Worm (Caenorhabditis elegans) whole organism, L2 larva: Measurements from ENCODE around the gene R12B2.2.

Experiments
- C34F6.9 ChIP-seq: fragments of 150-350 bp; optimal IDR thresholded peaks from 2 replicates; lab custom pipeline; 2014; ENCODE audit warnings: missing biosample characterization, missing genetic modification characterization
- F13H6.1 ChIP-seq: sonication (generic microtip); optimal IDR thresholded peaks from 2 replicates; lab custom pipeline; 2016; ENCODE audit warnings: missing genetic modification characterization, missing compliant biosample characterization
- R02D3.7 ChIP-seq: fragments of 150-350 bp; optimal IDR thresholded peaks from 2 replicates; lab custom pipeline; 2014; ENCODE audit warnings: missing biosample characterization, missing genetic modification characterization
- Y55F3AM.14 ChIP-seq: fragments of 200-800 bp; sonication (Bioruptor generic); optimal IDR thresholded peaks from 2 replicates; lab custom pipeline; 2018; ENCODE audit warnings: mild to moderate bottlenecking, missing genetic modification characterization, missing compliant biosample characterization
- ZK546.5 ChIP-seq: sonication (generic microtip); optimal IDR thresholded peaks from 2 replicates; lab custom pipeline; 2017; ENCODE audit warnings: missing biosample characterization, missing genetic modification characterization
- alr-1 ChIP-seq: fragments of 150-350 bp; optimal IDR thresholded peaks from 2 replicates; lab custom pipeline; 2014; ENCODE audit warnings: missing biosample characterization, missing genetic modification characterization
- aly-2 ChIP-seq: fragments of 150-350 bp; optimal IDR thresholded peaks from 2 replicates; lab custom pipeline; 2014; ENCODE audit warnings: missing biosample characterization, missing genetic modification characterization
- blmp-1 ChIP-seq: sonication (generic microtip); optimal IDR thresholded peaks from 2 replicates; lab custom pipeline; 2017; ENCODE audit warnings: missing genetic modification characterization, mild to moderate bottlenecking, missing compliant biosample characterization, antibody characterized with exemption, moderate library complexity; ENCODE audit not compliant: insufficient read depth
- ceh-82 ChIP-seq: fragments of 150-350 bp; optimal IDR thresholded peaks from 2 replicates; lab custom pipeline; 2014; ENCODE audit warnings: missing biosample characterization, missing genetic modification characterization
- crh-2 ChIP-seq: sonication (generic microtip); optimal IDR thresholded peaks from 2 replicates; lab custom pipeline; 2017; ENCODE audit warnings: missing biosample characterization, missing genetic modification characterization
- dmd-4 ChIP-seq: sonication (generic microtip); optimal IDR thresholded peaks from 2 replicates; lab custom pipeline; 2017; ENCODE audit warnings: missing biosample characterization, missing genetic modification characterization
- egl-27 ChIP-seq: sonication (generic microtip); optimal IDR thresholded peaks from 3 replicates; lab custom pipeline; 2017; ENCODE audit warnings: missing biosample characterization, missing genetic modification reagents, missing genetic modification characterization
- elt-1 ChIP-seq: fragments of 150-350 bp; optimal IDR thresholded peaks from 2 replicates; lab custom pipeline; 2014; ENCODE audit warnings: missing biosample characterization, missing genetic modification characterization
- lin-13 ChIP-seq: fragments of 150-350 bp; optimal IDR thresholded peaks from 2 replicates; lab custom pipeline; 2014; ENCODE audit warnings: missing biosample characterization, missing genetic modification reagents, missing genetic modification characterization
- lsy-2 ChIP-seq, 2 experiments: fragments of 150-350 bp in 1 of 2; sonication (generic microtip) in 1 of 2; optimal IDR thresholded peaks; 2 replicates each; lab custom pipeline; 2014 to 2017; ENCODE audit warnings: missing biosample characterization in 2 of 2, missing genetic modification characterization in 2 of 2
- mab-5 ChIP-seq: fragments of 150-350 bp; optimal IDR thresholded peaks from 2 replicates; lab custom pipeline; 2014; ENCODE audit warnings: missing biosample characterization, missing genetic modification characterization
- mbf-1 ChIP-seq: sonication (generic microtip); optimal IDR thresholded peaks from 2 replicates; lab custom pipeline; 2017; ENCODE audit warnings: missing biosample characterization, missing genetic modification characterization
- nhr-10 ChIP-seq: sonication (generic microtip); optimal IDR thresholded peaks from 2 replicates; lab custom pipeline; 2017; ENCODE audit warnings: missing biosample characterization, missing genetic modification characterization
- nhr-11 ChIP-seq: fragments of 150-350 bp; optimal IDR thresholded peaks from 2 replicates; lab custom pipeline; 2014; ENCODE audit warnings: missing biosample characterization, missing genetic modification characterization
- nhr-12 ChIP-seq: fragments of 150-350 bp; optimal IDR thresholded peaks from 2 replicates; lab custom pipeline; 2014; ENCODE audit warnings: missing biosample characterization, missing genetic modification characterization
- nhr-23 ChIP-seq: fragments of 150-350 bp; optimal IDR thresholded peaks from 2 replicates; lab custom pipeline; 2014; ENCODE audit warnings: missing biosample characterization, missing genetic modification reagents, missing genetic modification characterization
- nhr-77 ChIP-seq: fragments of 150-350 bp; optimal IDR thresholded peaks from 2 replicates; lab custom pipeline; 2014; ENCODE audit warnings: missing biosample characterization, missing genetic modification characterization
- peb-1 ChIP-seq: fragments of 150-350 bp; optimal IDR thresholded peaks from 2 replicates; lab custom pipeline; 2014; ENCODE audit warnings: missing biosample characterization, missing genetic modification characterization
- skn-1 ChIP-seq: sonication (generic microtip); optimal IDR thresholded peaks from 2 replicates; lab custom pipeline; 2017; ENCODE audit warnings: missing biosample characterization, missing genetic modification characterization
- sma-3 ChIP-seq: sonication (generic microtip); optimal IDR thresholded peaks from 2 replicates; lab custom pipeline; 2016; ENCODE audit warnings: missing genetic modification reagents, missing genetic modification characterization, missing compliant biosample characterization
- unc-39 ChIP-seq: fragments of 150-350 bp; optimal IDR thresholded peaks from 2 replicates; lab custom pipeline; 2014; ENCODE audit warnings: missing biosample characterization, missing genetic modification characterization
- unc-55 ChIP-seq: fragments of 150-350 bp; sonication (generic microtip); optimal IDR thresholded peaks from 3 replicates; lab custom pipeline; 2014; ENCODE audit warnings: missing biosample characterization, missing genetic modification reagents, missing genetic modification characterization
- unc-62 ChIP-seq: fragments of 150-350 bp; optimal IDR thresholded peaks from 2 replicates; lab custom pipeline; 2014; ENCODE audit warnings: missing biosample characterization, missing genetic modification reagents, missing genetic modification characterization
- zag-1 ChIP-seq: fragments of 150-350 bp; optimal IDR thresholded peaks from 2 replicates; lab custom pipeline; 2014; ENCODE audit warnings: missing biosample characterization, missing genetic modification characterization
- ztf-11 ChIP-seq: sonication (generic microtip); optimal IDR thresholded peaks from 2 replicates; lab custom pipeline; 2017; ENCODE audit warnings: missing biosample characterization, missing genetic modification characterization
- ztf-4 ChIP-seq: fragments of 150-350 bp; optimal IDR thresholded peaks from 2 replicates; lab custom pipeline; 2014; ENCODE audit warnings: missing biosample characterization, missing genetic modification characterization

Gene R12B2.2

ce11 chrIII:5824450-5824972, 17.7 kb downstream of the R12B2.2 start:
- TF ChIP-seq alr-1 (tag; lab: Kevin White, UChicago) (no peak), lsy-2 (tag; optimal IDR thresholded peaks at IDR 0.05; lab: Kevin White, UChicago) (no peak), mab-5 (tag; lab: Kevin White, UChicago) (no peak), unc-55 (peak; percentile 3), zag-1 (peak; percentile 18), crh-2 (tag; lab: Kevin White, UChicago) (peak; percentile 4), nhr-12 (tag; lab: Kevin White, UChicago) (no peak)

ce11 chrIII:5826895-5827437, 20.1 kb downstream of the R12B2.2 start:
- TF ChIP-seq aly-2 (tag; lab: Kevin White, UChicago) (no peak), nhr-11 (no peak), C34F6.9 (tag; lab: Kevin White, UChicago) (peak; percentile 15), F13H6.1 (tag; lab: Kevin White, UChicago) (peak; percentile 48), zag-1 (peak; percentile 3), unc-55 (no peak), R02D3.7 (no peak)
- TF ChIP-seq, all 48 proteins: peak for 3

ce11 chrIII:5828065-5828464, 21.2 kb downstream of the R12B2.2 start:
- no peak for TF ChIP-seq Y55F3AM.14 (GFP tag; lab: Kevin White, UChicago)
- no peak for TF ChIP-seq egl-27 (tag; lab: Kevin White, UChicago)
- TF ChIP-seq skn-1 (tag; lab: Kevin White, UChicago) = no peak
- TF ChIP-seq nhr-12 (tag; lab: Kevin White, UChicago) = no peak
- TF ChIP-seq peb-1 = no peak
- TF ChIP-seq nhr-11 = no peak
- no peak for TF ChIP-seq nhr-10 (tag; lab: Kevin White, UChicago)
- TF ChIP-seq mbf-1 (tag; lab: Kevin White, UChicago) = no peak
- no peak for TF ChIP-seq F13H6.1 (tag; lab: Kevin White, UChicago)
- no peak for TF ChIP-seq sma-3 (GFP tag; lab: Kevin White, UChicago)
- no peak for TF ChIP-seq lin-13 (GFP tag; lab: Kevin White, UChicago)

ce11 chrIII:5832442-5832841, 25.6 kb downstream of the R12B2.2 start:
- no peak for TF ChIP-seq dmd-4 (tag; lab: Kevin White, UChicago)
- no peak for TF ChIP-seq R02D3.7
- no peak for TF ChIP-seq ZK546.5 (tag; lab: Kevin White, UChicago)
- TF ChIP-seq Y55F3AM.14 (GFP tag; lab: Kevin White, UChicago) = no peak

ce11 chrIII:5833376-5833775, 26.6 kb downstream of the R12B2.2 start, which contains the start of the genes R12B2.13 and mdt-15:
Gene R12B2.13 (minus strand): TSS chrIII:5833476.
Gene mdt-15 (minus strand): TSS chrIII:5833751.
- no peak for TF ChIP-seq unc-39 (tag; lab: Kevin White, UChicago)
- no peak for TF ChIP-seq C34F6.9 (tag; lab: Kevin White, UChicago)
- TF ChIP-seq ztf-4 (tag; lab: Kevin White, UChicago) = no peak
- TF ChIP-seq ztf-11 (tag; lab: Kevin White, UChicago) = no peak
- no peak for TF ChIP-seq blmp-1
- no peak for TF ChIP-seq unc-62 (GFP tag; lab: Kevin White, UChicago)
- no peak for TF ChIP-seq sma-3 (GFP tag; lab: Kevin White, UChicago)
- TF ChIP-seq lin-13 (GFP tag; lab: Kevin White, UChicago) = no peak
- TF ChIP-seq ceh-82 (tag; lab: Kevin White, UChicago) = no peak
- TF ChIP-seq lsy-2 (tag; optimal IDR thresholded peaks at IDR 0.05; lab: Kevin White, UChicago) = no peak
- TF ChIP-seq nhr-11 = no peak
- no peak for TF ChIP-seq elt-1 (tag; lab: Kevin White, UChicago)
- TF ChIP-seq mbf-1 (tag; lab: Kevin White, UChicago) = no peak

- TF ChIP-seq nhr-23 (tag; lab: Kevin White, UChicago) (no peak), sma-3 (GFP tag; lab: Kevin White, UChicago) (no peak), nhr-77 (tag; lab: Kevin White, UChicago) (no peak), unc-62 (GFP tag; lab: Kevin White, UChicago) (no peak)
These were observed 27.2 kb downstream of the R12B2.2 start, which contains the start of gene R12B2.6 for ce11 chrIII:5834053-5834452. Gene R12B2.6 (minus strand): TSS chrIII:5834153.
